Worm (Caenorhabditis elegans) whole organism, L4 larva: ENCODE data around the gene prp-9.

Experiments
- T26A8.4 ChIP-seq: fragments of 200-800 bp; sonication (Bioruptor generic); IDR thresholded peaks from 2 replicates; pipeline ENCODE4 v1.3.6; 2022; ENCODE audit warnings: missing genetic modification characterization, missing compliant biosample characterization
- aly-2 ChIP-seq: sonication (generic microtip); optimal IDR thresholded peaks from 2 replicates; lab custom pipeline; 2018; ENCODE audit warnings: missing biosample characterization, missing genetic modification characterization
- ama-1 ChIP-seq: fragments of 150-350 bp; optimal IDR thresholded peaks from 2 replicates; lab custom pipeline; 2014; ENCODE audit warnings: inconsistent platforms, mixed read lengths
- hlh-11 ChIP-seq: fragments of 200-800 bp; sonication (Bioruptor generic); optimal IDR thresholded peaks from 2 replicates; lab custom pipeline; 2018; ENCODE audit warnings: mild to moderate bottlenecking, missing genetic modification characterization, missing compliant biosample characterization
- lir-3 ChIP-seq: sonication (generic microtip); optimal IDR thresholded peaks from 2 replicates; lab custom pipeline; 2016; ENCODE audit warnings: mild to moderate bottlenecking, missing genetic modification characterization, missing compliant biosample characterization
- nhr-6 ChIP-seq: fragments of 150-350 bp; optimal IDR thresholded peaks from 2 replicates; lab custom pipeline; 2014; ENCODE audit warnings: missing biosample characterization, missing genetic modification characterization
- pha-4 ChIP-seq, 2 experiments: fragments of 150-350 bp in 1 of 2; fragments of 200-800 bp in 1 of 2; sonication (Bioruptor generic) in 1 of 2; IDR thresholded peaks in 1 of 2; optimal IDR thresholded peaks in 1 of 2; 2 replicates each; pipeline versions ENCODE4 v1.3.6 to Lab custom; 2014 to 2022; ENCODE audit warnings: missing genetic modification characterization in 2 of 2, missing genetic modification reagents in 2 of 2, missing biosample characterization in 1 of 2, missing compliant biosample characterization in 1 of 2
- skn-1 ChIP-seq: fragments of 150-350 bp; optimal IDR thresholded peaks from 2 replicates; lab custom pipeline; 2014; ENCODE audit warnings: missing biosample characterization, missing genetic modification characterization
- unc-39 ChIP-seq: sonication (generic microtip); optimal IDR thresholded peaks from 2 replicates; lab custom pipeline; 2017; ENCODE audit warnings: missing biosample characterization, missing genetic modification characterization
- unc-62 ChIP-seq, 3 experiments: fragments of 150-350 bp in 1 of 3; sonication (generic microtip); optimal IDR thresholded peaks in 2 of 3; peaks in 1 of 3; 1 replicate in 1 of 3; 2 replicates in 2 of 3; lab custom pipeline; 2014 to 2017; ENCODE audit warnings: missing biosample characterization in 3 of 3, missing genetic modification characterization in 3 of 3, missing genetic modification reagents in 3 of 3, missing genotype in 1 of 3
- ztf-11 ChIP-seq: fragments of 150-350 bp; optimal IDR thresholded peaks from 2 replicates; lab custom pipeline; 2014; ENCODE audit warnings: missing biosample characterization, missing genetic modification characterization

- TF ChIP-seq ama-1 (lab: Kevin White, UChicago), result no peak
- no peak for TF ChIP-seq aly-2
- no peak for TF ChIP-seq hlh-11 (tag; lab: Kevin White, UChicago)
- TF ChIP-seq nhr-6 (tag; lab: Kevin White, UChicago), result no peak
- no peak for TF ChIP-seq unc-39 (tag; lab: Kevin White, UChicago)
- TF ChIP-seq lir-3 (tag; lab: Kevin White, UChicago), result no peak
- no peak for TF ChIP-seq pha-4 (GFP tag; IDR thresholded peaks at IDR 0.05; lab: Robert Waterston, UW)
- TF ChIP-seq pha-4 (tag; optimal IDR thresholded peaks at IDR 0.05; lab: Kevin White, UChicago), result no peak
- no peak for TF ChIP-seq unc-62 (GFP tag; optimal IDR thresholded peaks at IDR 0.05 in 1 of 2; lab: Kevin White, UChicago)
- TF ChIP-seq unc-62 (tag; optimal IDR thresholded peaks at IDR 0.05; lab: Kevin White, UChicago), result no peak
- no peak for TF ChIP-seq skn-1 (tag; lab: Kevin White, UChicago)
- TF ChIP-seq ztf-11 (tag; lab: Kevin White, UChicago), result no peak
- no peak for TF ChIP-seq T26A8.4 (GFP tag; lab: Robert Waterston, UW)
These were observed 6.1 kb upstream of the prp-9 start, which contains the start of gene gldi-7 for ce11 chrII:8531181-8531759.
